Worm (Caenorhabditis elegans): ENCODE measurements around the gene F27D9.7.

DNA sequence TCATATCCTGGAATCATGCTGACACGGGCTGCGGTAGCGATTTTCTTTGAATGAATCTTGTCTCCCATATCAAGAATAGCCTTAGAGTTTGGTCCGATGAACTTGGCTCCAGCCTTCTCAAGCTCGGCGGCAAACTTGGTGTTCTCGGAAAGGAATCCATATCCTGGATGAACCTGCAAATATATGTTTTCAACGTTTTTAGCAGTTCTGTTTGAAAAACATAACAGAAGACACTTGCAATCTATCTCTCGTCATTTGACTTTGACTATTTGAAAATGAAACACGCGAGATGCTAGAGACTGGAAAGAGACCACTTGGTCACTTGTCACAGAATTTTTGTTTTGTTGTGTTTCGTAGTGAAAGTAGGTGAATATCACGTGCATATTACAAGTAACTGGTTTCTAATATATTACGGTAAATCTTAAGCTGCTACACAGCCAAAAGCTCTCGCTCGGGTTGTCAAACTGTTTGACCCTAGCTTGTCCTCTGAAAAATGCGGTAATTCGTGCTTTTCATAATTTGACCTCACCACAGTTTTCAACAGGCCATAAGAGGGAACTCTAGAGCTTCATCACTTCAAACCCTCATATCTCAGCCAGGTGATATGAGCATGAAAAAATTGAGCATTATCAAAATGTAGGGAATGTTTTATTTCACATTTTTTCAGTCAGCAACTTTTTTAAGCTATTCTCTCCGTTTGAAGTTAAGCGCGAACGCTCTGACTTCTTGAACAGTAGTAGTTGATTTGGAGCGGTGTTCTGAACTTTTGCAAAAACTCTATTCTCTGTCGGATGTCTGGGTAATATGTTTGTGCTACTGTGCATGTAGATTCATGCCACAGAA is 10.7 kb downstream of the F27D9.7 start:
- TF ChIP-seq skn-1 (tag; optimal IDR thresholded peaks at IDR 0.05), result no peak
- no peak for TF ChIP-seq zag-1 (tag; optimal IDR thresholded peaks at IDR 0.05)
- no peak for TF ChIP-seq ztf-11 (tag; optimal IDR thresholded peaks at IDR 0.05)

Measured in whole organism, L2 larva.